Fruit fly (Drosophila melanogaster) whole organism, adult: ENCODE measurements around the gene CG13308.
A peak's percentile ranks its signal among the peaks of the same experiment; 100 is the strongest.

Experiments used
- CG11617 ChIP-seq: fragments of 200-800 bp; sonication (Bioruptor generic); optimal IDR thresholded peaks from 2 replicates; lab custom pipeline; 2017; ENCODE audit warnings: mild to moderate bottlenecking, missing biosample characterization, missing genetic modification reagents, missing genetic modification characterization
- CG12768 ChIP-seq: fragments of 200-800 bp; sonication (Bioruptor generic); optimal IDR thresholded peaks from 2 replicates; lab custom pipeline; 2017; ENCODE audit warnings: missing biosample characterization, missing genetic modification characterization, mild to moderate bottlenecking, moderate library complexity, missing genetic modification reagents
- CG14711 ChIP-seq: fragments of 200-800 bp; sonication (Bioruptor generic); optimal IDR thresholded peaks from 2 replicates; lab custom pipeline; 2018; ENCODE audit warnings: missing biosample characterization, mild to moderate bottlenecking, missing genetic modification characterization, moderate library complexity
- CG1620 ChIP-seq: fragments of 200-800 bp; sonication (Bioruptor generic); optimal IDR thresholded peaks from 2 replicates; lab custom pipeline; 2016; ENCODE audit warnings: missing biosample characterization, missing genetic modification characterization
- CG33017 ChIP-seq: fragments of 200-800 bp; sonication (Bioruptor generic); optimal IDR thresholded peaks from 2 replicates; lab custom pipeline; 2018; ENCODE audit warnings: missing biosample characterization, mild to moderate bottlenecking, missing genetic modification characterization, moderate library complexity
- CG5204 ChIP-seq: fragments of 200-800 bp; sonication (Bioruptor generic); optimal IDR thresholded peaks from 2 replicates; lab custom pipeline; 2016; ENCODE audit warnings: missing biosample characterization, missing genetic modification characterization
- CG7045 ChIP-seq: fragments of 200-800 bp; sonication (Bioruptor generic); optimal IDR thresholded peaks from 2 replicates; lab custom pipeline; 2017; ENCODE audit warnings: missing biosample characterization, mild to moderate bottlenecking, missing genetic modification characterization
- CG7101 ChIP-seq: fragments of 200-800 bp; sonication (Bioruptor generic); optimal IDR thresholded peaks from 2 replicates; lab custom pipeline; 2018; ENCODE audit warnings: missing biosample characterization, mild to moderate bottlenecking, missing genetic modification characterization, moderate library complexity
- Clk ChIP-seq: fragments of 200-800 bp; sonication (Bioruptor generic); optimal IDR thresholded peaks from 2 replicates; lab custom pipeline; 2017; ENCODE audit warnings: missing biosample characterization, missing genetic modification characterization
- Crg-1 ChIP-seq: fragments of 200-800 bp; sonication (Bioruptor generic); optimal IDR thresholded peaks from 2 replicates; lab custom pipeline; 2016; ENCODE audit warnings: missing biosample characterization, missing genetic modification characterization
- Hr96 ChIP-seq: fragments of 200-800 bp; sonication (Bioruptor generic); optimal IDR thresholded peaks from 2 replicates; lab custom pipeline; 2016; ENCODE audit warnings: missing biosample characterization, missing genetic modification characterization
- Mnt ChIP-seq: fragments of 200-800 bp; sonication (Bioruptor generic); optimal IDR thresholded peaks from 2 replicates; lab custom pipeline; 2016; ENCODE audit warnings: missing biosample characterization, mild to moderate bottlenecking, missing genetic modification characterization
- bab1 ChIP-seq: fragments of 200-800 bp; sonication (Bioruptor generic); optimal IDR thresholded peaks from 3 replicates; lab custom pipeline; 2019; ENCODE audit warnings: missing biosample characterization, mild to moderate bottlenecking, missing genetic modification characterization, moderate library complexity
- cic ChIP-seq: fragments of 200-800 bp; sonication (Bioruptor generic); optimal IDR thresholded peaks from 2 replicates; lab custom pipeline; 2017; ENCODE audit warnings: missing biosample characterization, mild to moderate bottlenecking, missing genetic modification characterization, moderate library complexity
- cnc ChIP-seq, 2 experiments: fragments of >200 bp; optimal IDR thresholded peaks; 2 replicates each; lab custom pipeline; 2017
- kay ChIP-seq: fragments of 200-800 bp; sonication (Bioruptor generic); peaks from one replicate; lab custom pipeline; 2016; ENCODE audit warnings: missing biosample characterization, missing genetic modification characterization, borderline replicate concordance
- pad ChIP-seq: fragments of 200-800 bp; sonication (Bioruptor generic); optimal IDR thresholded peaks from 3 replicates; lab custom pipeline; 2017; ENCODE audit warnings: missing biosample characterization, missing genetic modification characterization, mild to moderate bottlenecking, moderate library complexity, missing genetic modification reagents
- tj ChIP-seq: fragments of 200-800 bp; sonication (Bioruptor generic); optimal IDR thresholded peaks from 3 replicates; lab custom pipeline; 2017; ENCODE audit warnings: missing biosample characterization, mild to moderate bottlenecking, missing genetic modification characterization, moderate library complexity
- toe ChIP-seq: fragments of 200-800 bp; sonication (Bioruptor generic); optimal IDR thresholded peaks from 2 replicates; lab custom pipeline; 2016; ENCODE audit warnings: missing biosample characterization, missing genetic modification characterization

The CG13308 gene

DNA sequence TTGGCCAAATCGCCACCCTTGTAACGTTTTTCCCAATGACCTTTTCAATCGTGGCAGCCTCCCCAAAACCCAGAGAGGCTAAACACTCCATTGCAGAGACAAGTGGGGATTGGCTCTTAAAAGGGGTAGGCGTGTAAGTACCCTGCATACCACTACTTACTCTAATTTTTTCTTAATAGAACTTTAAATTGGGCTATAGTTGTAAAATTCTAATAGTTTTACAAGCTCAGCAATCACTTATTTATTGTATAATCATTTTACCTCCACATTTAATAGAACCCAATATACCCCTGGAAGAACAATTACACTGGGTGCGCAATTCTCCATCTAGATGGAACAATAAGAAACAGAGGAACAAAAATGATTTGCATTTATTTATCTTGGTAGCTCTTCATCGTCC lies 33.4 kb downstream of the CG13308 start:
- TF ChIP-seq Clk (GFP tag; lab: Kevin White, UChicago): no peak
- TF ChIP-seq CG14711 (tag; lab: Kevin White, UChicago): no peak
- TF ChIP-seq CG5204: no peak
- TF ChIP-seq kay (GFP tag; lab: Kevin White, UChicago): no peak
- no peak for TF ChIP-seq cnc (optimal IDR thresholded peaks at IDR 0.05; lab: Kevin White, UChicago)
- no peak for TF ChIP-seq CG1620 (GFP tag; lab: Kevin White, UChicago)

DNA sequence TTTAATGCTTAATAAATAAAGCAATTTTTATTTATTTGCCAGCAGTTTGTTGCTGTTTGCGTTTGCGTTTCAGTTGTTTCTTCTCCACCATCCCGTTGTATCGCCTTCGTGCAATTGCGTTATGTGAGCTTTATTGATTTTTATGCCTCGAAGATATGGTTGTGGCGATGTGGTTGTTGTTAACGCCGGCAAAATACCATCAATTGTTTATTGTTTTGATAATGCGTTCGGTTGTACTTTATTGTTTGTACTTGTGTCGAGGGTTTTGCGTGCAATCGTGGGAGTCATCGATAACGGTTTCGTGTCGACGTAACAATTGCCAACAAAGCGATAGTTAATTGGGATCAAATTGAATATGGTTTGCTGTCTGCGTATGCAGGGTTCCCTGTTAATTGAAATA lies 34.0 kb downstream of the CG13308 start:
- peak; percentile 18 for TF ChIP-seq Hr96 (GFP tag; lab: Kevin White, UChicago)
- TF ChIP-seq cic (GFP tag; lab: Kevin White, UChicago): peak; percentile 3
- TF ChIP-seq CG12768 (GFP tag; lab: Kevin White, UChicago): no peak

DNA sequence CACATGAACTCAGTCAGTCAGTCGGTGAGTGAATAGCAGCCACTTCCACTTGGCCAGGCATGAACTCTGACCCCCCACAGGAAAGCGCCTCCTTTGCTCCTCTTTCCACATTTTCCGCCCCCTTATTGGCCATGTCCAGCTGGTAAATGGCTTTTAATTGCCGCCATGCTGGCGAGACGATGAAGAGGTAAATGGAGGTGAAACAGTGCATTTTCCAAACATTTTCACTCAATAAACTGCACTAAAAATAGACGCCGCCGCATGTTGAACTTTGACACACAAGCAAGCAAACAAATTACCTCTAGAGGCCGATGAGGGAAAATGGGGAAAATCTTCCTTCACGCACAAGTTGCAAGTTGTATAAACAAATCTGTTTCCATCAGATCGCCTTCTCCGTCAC lies 41.5 kb downstream of the CG13308 start:
- TF ChIP-seq CG7045 (GFP tag; lab: Kevin White, UChicago) (no peak), bab1 (GFP tag; lab: Kevin White, UChicago) (no peak), Crg-1 (GFP tag; lab: Kevin White, UChicago) (no peak), pad (GFP tag; lab: Kevin White, UChicago) (no peak)

DNA sequence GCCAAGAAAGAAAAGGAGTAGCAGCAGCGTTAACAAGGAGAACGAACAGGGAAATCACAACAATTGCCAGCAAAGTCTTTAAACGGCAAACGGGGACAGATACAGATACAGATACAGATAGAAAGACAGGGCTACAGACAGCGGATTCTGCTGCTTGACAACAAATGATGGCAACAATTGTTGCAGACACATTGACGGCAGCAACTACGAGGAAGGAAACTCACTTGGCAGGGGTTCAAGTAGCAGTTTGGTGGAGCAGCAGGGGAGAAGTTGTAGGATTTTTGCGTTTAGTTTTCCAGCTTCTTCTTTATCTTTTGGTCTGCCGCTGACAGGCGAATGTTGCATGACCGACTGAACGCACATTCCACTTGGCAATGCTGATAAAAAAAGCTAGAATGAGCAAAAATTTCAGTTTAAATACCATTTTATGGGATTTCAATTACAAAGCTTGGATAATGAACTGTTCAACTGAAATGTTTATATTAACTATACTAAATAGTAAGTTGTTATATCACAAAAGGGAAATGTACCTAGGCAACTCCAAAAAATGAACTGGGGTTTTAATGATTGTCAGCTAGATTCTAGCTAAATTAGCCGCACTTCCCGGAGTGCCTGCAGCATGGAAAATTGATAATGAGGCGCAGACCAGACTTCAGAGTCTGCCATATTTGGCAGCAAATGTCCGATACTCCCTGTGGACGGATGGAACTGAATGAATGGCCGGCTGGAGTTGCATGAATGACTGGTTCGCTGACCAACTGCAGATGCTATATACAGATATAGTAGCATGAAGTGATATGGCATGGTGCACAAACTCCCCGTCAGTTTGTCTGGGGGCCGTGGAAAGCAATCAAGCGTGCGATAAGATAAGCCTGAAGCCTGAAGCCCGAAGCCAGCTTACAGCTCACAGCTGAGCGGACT lies 42.7 kb downstream of the CG13308 start:
- TF ChIP-seq CG33017 (tag; lab: Kevin White, UChicago): no peak
- TF ChIP-seq Clk (GFP tag; lab: Kevin White, UChicago): no peak
- no peak for TF ChIP-seq CG5204
- TF ChIP-seq CG12768 (GFP tag; lab: Kevin White, UChicago): no peak
- TF ChIP-seq CG7101: no peak
- no peak for TF ChIP-seq toe
- TF ChIP-seq CG1620 (GFP tag; lab: Kevin White, UChicago): no peak
- no peak for TF ChIP-seq CG11617 (GFP tag; lab: Kevin White, UChicago)
- no peak for TF ChIP-seq Mnt (GFP tag; lab: Kevin White, UChicago)
- no peak for TF ChIP-seq cic (GFP tag; lab: Kevin White, UChicago)
- no peak for TF ChIP-seq kay (GFP tag; lab: Kevin White, UChicago)
- no peak for TF ChIP-seq Hr96 (GFP tag; lab: Kevin White, UChicago)

DNA sequence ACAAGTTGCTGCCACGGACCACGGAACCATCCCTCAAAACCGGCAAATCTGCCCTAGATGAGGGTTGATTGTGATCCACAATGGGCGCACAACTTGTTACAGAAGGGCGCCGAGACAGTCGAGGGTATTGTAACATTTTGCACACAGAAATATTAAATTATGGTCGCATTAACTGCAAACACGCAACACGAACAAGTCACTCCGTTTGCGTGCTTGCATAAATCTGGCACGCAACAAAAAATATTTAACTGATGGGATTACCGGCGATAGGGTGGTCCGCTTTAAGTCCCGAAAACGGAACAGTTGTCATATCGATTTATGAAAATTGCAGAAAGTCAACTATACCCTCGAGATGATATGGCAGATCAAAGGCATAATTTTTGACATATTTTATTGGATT lies 43.6 kb downstream of the CG13308 start:
- no peak for TF ChIP-seq CG12768 (GFP tag; lab: Kevin White, UChicago)
- TF ChIP-seq kay (GFP tag; lab: Kevin White, UChicago): no peak
- no peak for TF ChIP-seq Crg-1 (GFP tag; lab: Kevin White, UChicago)
- no peak for TF ChIP-seq CG1620 (GFP tag; lab: Kevin White, UChicago)
- no peak for TF ChIP-seq cnc (optimal IDR thresholded peaks at IDR 0.05; lab: Kevin White, UChicago)
- TF ChIP-seq CG11617 (GFP tag; lab: Kevin White, UChicago): no peak

DNA sequence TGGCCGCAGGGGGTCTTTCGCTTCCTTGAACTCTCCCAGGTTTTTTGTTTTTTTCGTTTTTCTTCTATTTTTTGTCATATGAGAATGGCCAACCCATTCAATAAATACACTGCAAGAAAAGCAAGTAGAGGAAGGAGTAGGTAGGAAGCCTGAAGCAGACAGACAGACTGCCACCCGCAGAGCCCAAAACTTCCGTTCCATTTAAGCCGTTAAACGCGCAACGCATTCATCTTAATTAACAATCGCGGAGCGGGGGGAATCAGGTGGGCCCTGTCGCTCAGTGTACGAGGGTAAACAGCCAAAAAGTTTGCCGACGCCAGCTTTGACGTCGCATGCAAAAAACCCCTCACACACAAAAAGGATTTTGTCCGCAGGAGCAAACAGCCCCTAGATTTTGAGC lies 44.6 kb downstream of the CG13308 start:
- TF ChIP-seq Mnt (GFP tag; lab: Kevin White, UChicago): no peak
- TF ChIP-seq kay (GFP tag; lab: Kevin White, UChicago): no peak
- TF ChIP-seq Clk (GFP tag; lab: Kevin White, UChicago): no peak
- no peak for TF ChIP-seq CG5204
- TF ChIP-seq Hr96 (GFP tag; lab: Kevin White, UChicago): no peak
- no peak for TF ChIP-seq tj (GFP tag; lab: Kevin White, UChicago)
- no peak for TF ChIP-seq toe

DNA sequence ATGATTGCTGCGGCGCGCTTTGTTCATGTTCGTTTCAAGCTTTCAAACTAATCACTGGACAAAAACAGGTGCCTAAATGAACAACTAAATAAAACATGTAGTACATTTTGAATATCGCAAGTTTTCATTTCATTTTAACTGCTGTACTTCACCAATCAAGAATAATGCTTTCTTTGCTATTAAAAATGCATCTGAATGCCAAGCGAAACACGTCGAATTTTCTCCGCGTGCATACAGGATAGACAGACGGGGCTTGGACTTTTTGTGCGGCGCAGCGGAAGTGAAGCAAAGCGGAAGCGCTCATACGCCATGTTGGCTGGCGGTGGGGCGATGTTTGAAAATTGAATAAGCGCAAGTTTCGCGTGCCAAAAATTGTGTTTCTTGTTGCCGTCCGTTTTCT lies 45.0 kb downstream of the CG13308 start:
- TF ChIP-seq toe (no peak), CG33017 (tag; lab: Kevin White, UChicago) (no peak), bab1 (GFP tag; lab: Kevin White, UChicago) (no peak), CG12768 (GFP tag; lab: Kevin White, UChicago) (no peak), cic (GFP tag; lab: Kevin White, UChicago) (no peak), Clk (GFP tag; lab: Kevin White, UChicago) (no peak)

DNA sequence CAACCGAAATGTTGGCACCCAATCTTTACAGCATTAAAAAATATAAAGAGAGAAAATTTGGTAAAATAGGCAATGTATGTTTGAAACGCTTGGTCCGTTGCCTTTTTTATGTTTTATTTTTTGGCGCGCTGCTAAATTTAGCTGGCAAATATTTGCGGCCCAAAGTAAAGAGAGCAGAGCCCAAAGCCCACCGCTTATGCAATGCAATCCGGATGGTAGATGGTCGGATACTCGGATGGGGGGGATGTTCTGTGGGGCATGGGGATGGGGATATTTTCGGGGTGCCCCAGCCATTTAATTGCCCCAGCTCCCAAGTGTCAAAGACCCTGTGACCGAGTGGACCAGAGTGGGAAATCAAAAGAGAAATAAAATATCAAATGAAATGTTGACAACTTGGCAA lies 46.9 kb downstream of the CG13308 start:
- TF ChIP-seq CG5204 (no peak), Clk (GFP tag; lab: Kevin White, UChicago) (no peak), pad (GFP tag; lab: Kevin White, UChicago) (no peak), CG14711 (tag; lab: Kevin White, UChicago) (no peak), tj (GFP tag; lab: Kevin White, UChicago) (no peak)
